Worm (Caenorhabditis elegans) whole organism, mixed stage, embryonic: ENCODE data around the gene umps-1.

Source experiments
- M03D4.4 ChIP-seq: sonication (generic microtip); optimal IDR thresholded peaks from 2 replicates; lab custom pipeline; 2017; ENCODE audit warnings: mild to moderate bottlenecking, missing genetic modification characterization, missing compliant biosample characterization
- bed-3 ChIP-seq: fragments of 200-800 bp; sonication (Bioruptor generic); optimal IDR thresholded peaks from 3 replicates; lab custom pipeline; 2018; ENCODE audit warnings: mild to moderate bottlenecking, missing genetic modification characterization, moderate library complexity, missing compliant biosample characterization
- blmp-1 ChIP-seq: fragments of 150-350 bp; optimal IDR thresholded peaks from 2 replicates; lab custom pipeline; 2014; ENCODE audit warnings: missing biosample characterization, missing genetic modification characterization
- ceh-39 ChIP-seq: fragments of 150-350 bp; optimal IDR thresholded peaks from 2 replicates; lab custom pipeline; 2014; ENCODE audit warnings: missing biosample characterization, missing genetic modification characterization
- ceh-43 ChIP-seq: fragments of 200-800 bp; sonication (Bioruptor generic); optimal IDR thresholded peaks from 2 replicates; lab custom pipeline; 2018; ENCODE audit warnings: mild to moderate bottlenecking, missing genetic modification characterization, moderate library complexity, missing compliant biosample characterization
- ceh-83 ChIP-seq: fragments of 200-800 bp; sonication (Bioruptor generic); optimal IDR thresholded peaks from 2 replicates; lab custom pipeline; 2018; ENCODE audit warnings: mild to moderate bottlenecking, missing genetic modification characterization, missing compliant biosample characterization
- ces-1 ChIP-seq: fragments of 150-350 bp; optimal IDR thresholded peaks from 2 replicates; lab custom pipeline; 2014; ENCODE audit warnings: missing biosample characterization, missing genetic modification reagents, missing genetic modification characterization
- drap-1 ChIP-seq: fragments of 200-800 bp; sonication (Bioruptor generic); optimal IDR thresholded peaks from 3 replicates; lab custom pipeline; 2018; ENCODE audit warnings: mild to moderate bottlenecking, missing genetic modification characterization, missing compliant biosample characterization
- elt-1 ChIP-seq: sonication (generic microtip); optimal IDR thresholded peaks from 2 replicates; lab custom pipeline; 2017; ENCODE audit warnings: missing genetic modification characterization, mild to moderate bottlenecking, missing compliant biosample characterization, antibody characterized with exemption, moderate library complexity, borderline replicate concordance; ENCODE audit not compliant: insufficient read depth
- ham-2 ChIP-seq: fragments of 200-800 bp; sonication (Bioruptor generic); optimal IDR thresholded peaks from 2 replicates; lab custom pipeline; 2018; ENCODE audit warnings: mild to moderate bottlenecking, missing genetic modification characterization, missing compliant biosample characterization
- hlh-1 ChIP-seq: fragments of 150-350 bp; optimal IDR thresholded peaks from 2 replicates; lab custom pipeline; 2014; ENCODE audit warnings: missing biosample characterization, missing genetic modification reagents, missing genetic modification characterization
- lin-13 ChIP-seq: fragments of 150-350 bp; optimal IDR thresholded peaks from 2 replicates; lab custom pipeline; 2014; ENCODE audit warnings: missing biosample characterization, missing genetic modification characterization
- lin-32 ChIP-seq: fragments of 200-800 bp; sonication (Bioruptor generic); optimal IDR thresholded peaks from 2 replicates; lab custom pipeline; 2018; ENCODE audit warnings: mild to moderate bottlenecking, missing genetic modification characterization, missing compliant biosample characterization
- lsy-2 ChIP-seq: fragments of 150-350 bp; optimal IDR thresholded peaks from 2 replicates; lab custom pipeline; 2014; ENCODE audit warnings: missing biosample characterization, missing genetic modification characterization
- mab-5 ChIP-seq: fragments of 150-350 bp; optimal IDR thresholded peaks from 2 replicates; lab custom pipeline; 2014; ENCODE audit warnings: missing biosample characterization, missing genetic modification characterization
- mep-1 ChIP-seq: fragments of 150-350 bp; optimal IDR thresholded peaks from 2 replicates; lab custom pipeline; 2017; ENCODE audit warnings: missing biosample characterization, missing genetic modification reagents, missing genetic modification characterization, inconsistent platforms
- mls-2 ChIP-seq: sonication (generic microtip); optimal IDR thresholded peaks from 2 replicates; lab custom pipeline; 2016; ENCODE audit warnings: mild to moderate bottlenecking, missing genetic modification characterization, moderate library complexity, missing compliant biosample characterization
- nhr-12 ChIP-seq: fragments of 150-350 bp; optimal IDR thresholded peaks from 2 replicates; lab custom pipeline; 2014; ENCODE audit warnings: missing biosample characterization, missing genetic modification characterization
- nhr-2 ChIP-seq: fragments of 150-350 bp; optimal IDR thresholded peaks from 2 replicates; lab custom pipeline; 2014; ENCODE audit warnings: missing biosample characterization, missing genetic modification characterization
- nhr-237 ChIP-seq: fragments of 150-350 bp; optimal IDR thresholded peaks from 2 replicates; lab custom pipeline; 2014; ENCODE audit warnings: missing biosample characterization, missing genetic modification characterization
- nhr-28 ChIP-seq: fragments of 150-350 bp; optimal IDR thresholded peaks from 2 replicates; lab custom pipeline; 2014; ENCODE audit warnings: missing biosample characterization, missing genetic modification characterization
- nhr-76 ChIP-seq: sonication (generic microtip); optimal IDR thresholded peaks from 2 replicates; lab custom pipeline; 2017; ENCODE audit warnings: missing biosample characterization, missing genetic modification characterization
- pha-4 ChIP-seq: fragments of 150-350 bp; optimal IDR thresholded peaks from 2 replicates; lab custom pipeline; 2018; ENCODE audit warnings: missing biosample characterization, missing genetic modification reagents, missing genetic modification characterization
- snpc-4 ChIP-seq: fragments of 150-350 bp; optimal IDR thresholded peaks from 2 replicates; lab custom pipeline; 2014; ENCODE audit warnings: missing biosample characterization, missing genetic modification characterization
- sptf-1 ChIP-seq: sonication (generic microtip); optimal IDR thresholded peaks from 2 replicates; lab custom pipeline; 2017; ENCODE audit warnings: mild to moderate bottlenecking, missing genetic modification characterization, moderate library complexity, missing compliant biosample characterization
- unc-120 ChIP-seq: sonication (generic microtip); optimal IDR thresholded peaks from 2 replicates; lab custom pipeline; 2017; ENCODE audit warnings: missing genetic modification characterization, missing compliant biosample characterization; ENCODE audit not compliant: poor library complexity, severe bottlenecking
- unc-62 ChIP-seq: fragments of 150-350 bp; optimal IDR thresholded peaks from 2 replicates; lab custom pipeline; 2014; ENCODE audit warnings: missing biosample characterization, missing genetic modification reagents, missing genetic modification characterization
- zip-8 ChIP-seq: fragments of 150-350 bp; optimal IDR thresholded peaks from 2 replicates; lab custom pipeline; 2014; ENCODE audit warnings: missing biosample characterization, missing genetic modification characterization
- ztf-11 ChIP-seq: fragments of 150-350 bp; optimal IDR thresholded peaks from 2 replicates; lab custom pipeline; 2014; ENCODE audit warnings: missing biosample characterization, missing genetic modification characterization

umps-1 gene

DNA sequence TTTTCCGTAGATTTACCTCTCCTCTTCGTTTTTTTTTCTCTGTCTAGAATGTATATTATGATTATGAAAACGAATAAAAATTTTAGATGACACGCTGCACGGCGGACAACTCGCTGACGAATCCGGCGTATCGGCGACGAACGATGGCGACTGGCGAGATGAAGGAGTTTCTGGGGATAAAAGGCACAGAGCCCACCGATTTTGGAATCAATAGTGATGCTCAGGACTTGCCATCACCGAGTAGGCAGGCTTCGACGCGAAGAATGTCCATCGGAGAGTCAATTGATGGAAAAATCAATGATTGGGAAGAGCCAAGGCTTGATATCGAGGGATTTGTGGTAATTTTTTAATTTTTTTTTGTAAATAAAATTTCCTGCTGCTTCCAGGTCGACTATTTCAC lies 22.4 kb downstream of the umps-1 start, which contains the start of gene ced-9:
Gene ced-9, plus strand, starts transcription at position 87 of the 400 bp plus-strand sequence.
- TF ChIP-seq mls-2 (tag; lab: Kevin White, UChicago) (no peak), snpc-4 (no peak), hlh-1 (tag; lab: Kevin White, UChicago) (no peak), blmp-1 (tag; lab: Kevin White, UChicago) (no peak), lin-32 (no peak), bed-3 (GFP tag; lab: Kevin White, UChicago) (no peak), zip-8 (tag; lab: Kevin White, UChicago) (no peak), ceh-83 (GFP tag; lab: Kevin White, UChicago) (no peak), nhr-28 (tag; lab: Kevin White, UChicago) (no peak), ham-2 (GFP tag; lab: Kevin White, UChicago) (no peak), lsy-2 (tag; lab: Kevin White, UChicago) (no peak), nhr-76 (tag; lab: Kevin White, UChicago) (no peak), sptf-1 (tag; lab: Kevin White, UChicago) (no peak), unc-62 (GFP tag; lab: Kevin White, UChicago) (no peak), nhr-237 (tag; lab: Kevin White, UChicago) (no peak), elt-1 (tag; lab: Kevin White, UChicago) (no peak), ceh-39 (tag; lab: Kevin White, UChicago) (no peak), mab-5 (no peak), M03D4.4 (tag; lab: Kevin White, UChicago) (no peak)
- TF ChIP-seq, all 35 proteins: peak for 0

DNA sequence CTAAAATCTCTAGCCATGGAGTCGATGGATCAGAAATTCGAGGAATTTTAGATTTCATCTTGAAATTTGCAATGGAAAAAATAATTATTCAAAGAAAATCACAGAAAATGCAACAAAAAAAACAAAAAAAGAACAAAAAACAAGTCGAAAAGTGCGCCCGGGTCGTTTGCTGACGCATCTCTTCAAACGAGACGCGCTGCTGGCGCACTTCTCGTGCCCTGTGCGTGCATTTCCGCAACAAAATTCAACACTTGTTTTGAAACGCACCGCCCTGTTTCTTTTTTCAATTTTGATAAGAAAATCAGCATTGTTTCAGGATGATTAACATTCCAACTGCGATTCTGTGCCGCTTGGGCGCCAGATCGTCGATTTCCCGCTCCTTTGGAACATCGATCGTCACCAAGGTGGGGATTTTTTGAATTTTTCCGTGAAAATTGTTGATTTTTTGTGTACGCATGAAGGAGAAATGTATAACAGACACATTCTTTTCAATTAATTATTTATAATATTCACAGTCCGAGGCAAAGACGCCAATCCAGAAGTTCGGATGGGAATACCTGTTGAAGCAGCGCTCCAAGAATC lies 23.4 kb downstream of the umps-1 start, which contains the start of the genes jmjd-4 and mev-1:
Gene jmjd-4, minus strand, starts transcription at position 58 of the 582 bp plus-strand sequence.
Gene mev-1, plus strand, starts transcription at position 317 of the 582 bp plus-strand sequence.
- peak; percentile 65 for TF ChIP-seq M03D4.4 (tag; lab: Kevin White, UChicago)
- TF ChIP-seq ceh-43: no peak
- TF ChIP-seq lin-32: no peak
- TF ChIP-seq pha-4 (tag; lab: Kevin White, UChicago): peak; percentile 72
- peak; percentile 17 for TF ChIP-seq ztf-11 (tag; lab: Kevin White, UChicago)
- TF ChIP-seq lsy-2 (tag; lab: Kevin White, UChicago): peak; percentile 75
- TF ChIP-seq blmp-1 (tag; lab: Kevin White, UChicago): no peak
- peak; percentile 67 for TF ChIP-seq lin-13 (tag; lab: Kevin White, UChicago)
- peak; percentile 28 for TF ChIP-seq nhr-237 (tag; lab: Kevin White, UChicago)
- TF ChIP-seq ces-1: peak; percentile 3
- peak; percentile 42 for TF ChIP-seq mls-2 (tag; lab: Kevin White, UChicago)
- TF ChIP-seq nhr-2 (tag; lab: Kevin White, UChicago): no peak
- TF ChIP-seq drap-1 (GFP tag; lab: Kevin White, UChicago): peak; percentile 5
- peak; percentile 61 for TF ChIP-seq mep-1 (tag; lab: Kevin White, UChicago)
- peak; percentile 73 for TF ChIP-seq hlh-1 (tag; lab: Kevin White, UChicago)
- TF ChIP-seq sptf-1 (tag; lab: Kevin White, UChicago): peak; percentile 76
- TF ChIP-seq mab-5: peak; percentile 8

DNA sequence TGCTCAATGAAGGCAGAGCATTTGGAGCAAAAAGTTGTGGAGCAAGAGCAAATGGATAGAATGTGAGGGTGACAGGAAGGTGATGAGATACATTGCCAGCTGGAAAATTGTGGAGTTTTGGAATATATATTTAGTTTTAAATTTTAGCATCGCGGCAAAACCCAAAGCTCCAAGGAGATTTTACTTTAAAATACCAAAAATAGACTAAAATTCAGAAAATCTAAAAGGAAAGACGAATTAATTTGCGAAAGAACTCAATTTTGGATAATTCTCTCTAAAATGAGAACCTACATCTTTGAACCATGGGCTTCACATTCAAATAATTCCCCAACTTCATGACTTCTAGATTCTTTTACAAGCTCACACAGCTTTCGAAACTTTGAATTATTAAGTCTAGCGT lies 24.9 kb downstream of the umps-1 start, which contains the start of gene T07C4.12:
Gene T07C4.12, minus strand, starts transcription at position 101 of the 400 bp plus-strand sequence.
- TF ChIP-seq blmp-1 (tag; lab: Kevin White, UChicago) (no peak), unc-62 (GFP tag; lab: Kevin White, UChicago) (no peak), drap-1 (GFP tag; lab: Kevin White, UChicago) (no peak), zip-8 (tag; lab: Kevin White, UChicago) (no peak), pha-4 (tag; lab: Kevin White, UChicago) (no peak), nhr-12 (tag; lab: Kevin White, UChicago) (no peak), unc-120 (tag; lab: Kevin White, UChicago) (no peak), ztf-11 (tag; lab: Kevin White, UChicago) (no peak), nhr-28 (tag; lab: Kevin White, UChicago) (no peak)

DNA sequence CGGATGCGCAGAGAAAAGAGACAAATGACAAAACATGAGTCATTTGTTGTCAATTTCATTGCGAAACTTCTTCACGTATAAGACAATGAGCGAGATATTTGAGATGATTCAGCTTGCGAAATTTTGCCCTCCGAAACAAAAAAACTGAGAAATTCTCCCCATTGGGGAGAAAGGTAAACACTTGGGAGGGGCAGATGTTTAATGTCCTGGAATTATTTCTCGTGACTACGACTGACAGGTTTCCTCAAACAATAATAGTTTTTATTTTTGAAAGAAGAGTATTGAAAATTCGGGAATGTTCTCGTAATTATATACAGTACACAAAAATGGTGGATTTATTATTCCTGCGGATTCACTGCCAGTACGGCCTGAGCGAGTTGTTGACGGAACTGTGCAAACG lies 26.2 kb downstream of the umps-1 start:
- no peak for TF ChIP-seq lin-13 (tag; lab: Kevin White, UChicago)
- no peak for TF ChIP-seq bed-3 (GFP tag; lab: Kevin White, UChicago)
- TF ChIP-seq nhr-2 (tag; lab: Kevin White, UChicago): no peak
- no peak for TF ChIP-seq nhr-76 (tag; lab: Kevin White, UChicago)
- TF ChIP-seq mab-5: no peak
- no peak for TF ChIP-seq nhr-28 (tag; lab: Kevin White, UChicago)
